Fruit fly (Drosophila melanogaster) whole organism, embryonic: ENCODE results near the gene CG34148.

Source experiments
- B-H2 ChIP-seq: fragments of 200-800 bp; sonication (Bioruptor generic); optimal IDR thresholded peaks from 2 replicates; lab custom pipeline; 2018; ENCODE audit warnings: missing biosample characterization, mild to moderate bottlenecking, missing genetic modification characterization
- Bgb ChIP-seq: fragments of 200-800 bp; sonication (Bioruptor generic); IDR thresholded peaks from 2 replicates; pipeline ENCODE4 v1.3.6; 2022; ENCODE audit warnings: missing biosample characterization, missing genetic modification characterization; ENCODE audit not compliant: partially characterized antibody
- CG16813 ChIP-seq: fragments of 200-800 bp; sonication (Bioruptor generic); IDR thresholded peaks from 3 replicates; pipeline ENCODE4 v1.3.6; 2022; ENCODE audit warnings: missing biosample characterization, missing genetic modification characterization; ENCODE audit not compliant: partially characterized antibody
- CG17385 ChIP-seq: fragments of 200-800 bp; sonication (Bioruptor generic); optimal IDR thresholded peaks from 3 replicates; lab custom pipeline; 2018; ENCODE audit warnings: missing biosample characterization, mild to moderate bottlenecking, missing genetic modification characterization
- kni ChIP-seq: fragments of 200-800 bp; sonication (Bioruptor generic); optimal IDR thresholded peaks from 3 replicates; lab custom pipeline; 2017; ENCODE audit warnings: mild to moderate bottlenecking, missing biosample characterization, missing genetic modification reagents, missing genetic modification characterization
- nerfin-2 ChIP-seq: fragments of 200-800 bp; sonication (Bioruptor generic); IDR thresholded peaks from 2 replicates; pipeline ENCODE4 v1.3.6; 2022; ENCODE audit warnings: missing biosample characterization, missing genetic modification characterization; ENCODE audit not compliant: partially characterized antibody

DNA sequence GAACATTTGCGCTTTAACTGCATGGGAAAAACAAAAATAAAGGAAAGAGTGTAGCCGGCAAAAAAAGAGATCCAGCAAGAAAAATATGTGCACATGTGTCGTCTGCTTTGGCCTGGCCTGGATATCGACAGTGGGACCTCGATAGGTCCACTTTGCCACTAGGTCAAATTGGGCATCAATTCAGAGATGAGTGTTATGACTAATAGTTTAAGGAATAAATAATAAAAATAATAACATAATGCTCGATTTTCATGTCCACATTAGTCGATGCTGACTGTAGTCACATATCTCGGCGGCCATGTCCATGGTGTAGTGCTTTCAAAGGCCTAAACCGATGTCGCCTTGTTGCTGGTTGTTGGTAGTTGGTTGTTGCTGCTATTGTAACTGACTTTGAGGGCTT lies 19.1 kb upstream of the CG34148 start:
- TF ChIP-seq Bgb (GFP tag; lab: Robert Waterston, UW) (no peak), kni (no peak), CG17385 (GFP tag; lab: Kevin White, UChicago) (no peak), nerfin-2 (GFP tag; lab: Robert Waterston, UW) (no peak), B-H2 (no peak), CG16813 (GFP tag; lab: Robert Waterston, UW) (no peak)
